Worm (Caenorhabditis elegans) whole organism, L2 larva: ENCODE data around the gene Y73C8B.3.

Experiments used
- C34F6.9 ChIP-seq: fragments of 150-350 bp; optimal IDR thresholded peaks from 2 replicates; lab custom pipeline; 2014; ENCODE audit warnings: missing biosample characterization, missing genetic modification characterization
- F13H6.1 ChIP-seq: sonication (generic microtip); optimal IDR thresholded peaks from 2 replicates; lab custom pipeline; 2016; ENCODE audit warnings: missing genetic modification characterization, missing compliant biosample characterization
- R02D3.7 ChIP-seq: fragments of 150-350 bp; optimal IDR thresholded peaks from 2 replicates; lab custom pipeline; 2014; ENCODE audit warnings: missing biosample characterization, missing genetic modification characterization
- Y55F3AM.14 ChIP-seq: fragments of 200-800 bp; sonication (Bioruptor generic); optimal IDR thresholded peaks from 2 replicates; lab custom pipeline; 2018; ENCODE audit warnings: mild to moderate bottlenecking, missing genetic modification characterization, missing compliant biosample characterization
- ZK546.5 ChIP-seq: sonication (generic microtip); optimal IDR thresholded peaks from 2 replicates; lab custom pipeline; 2017; ENCODE audit warnings: missing biosample characterization, missing genetic modification characterization
- alr-1 ChIP-seq: fragments of 150-350 bp; optimal IDR thresholded peaks from 2 replicates; lab custom pipeline; 2014; ENCODE audit warnings: missing biosample characterization, missing genetic modification characterization
- aly-2 ChIP-seq: fragments of 150-350 bp; optimal IDR thresholded peaks from 2 replicates; lab custom pipeline; 2014; ENCODE audit warnings: missing biosample characterization, missing genetic modification characterization
- ama-1 ChIP-seq: fragments of 150-350 bp; optimal IDR thresholded peaks from 2 replicates; lab custom pipeline; 2018; ENCODE audit warnings: inconsistent platforms
- blmp-1 ChIP-seq: sonication (generic microtip); optimal IDR thresholded peaks from 2 replicates; lab custom pipeline; 2017; ENCODE audit warnings: missing genetic modification characterization, mild to moderate bottlenecking, missing compliant biosample characterization, antibody characterized with exemption, moderate library complexity; ENCODE audit not compliant: insufficient read depth
- ceh-16 ChIP-seq: fragments of 150-350 bp; optimal IDR thresholded peaks from 2 replicates; lab custom pipeline; 2014; ENCODE audit warnings: missing biosample characterization, missing genetic modification characterization
- crh-2 ChIP-seq: sonication (generic microtip); optimal IDR thresholded peaks from 2 replicates; lab custom pipeline; 2017; ENCODE audit warnings: missing biosample characterization, missing genetic modification characterization
- dmd-4 ChIP-seq: sonication (generic microtip); optimal IDR thresholded peaks from 2 replicates; lab custom pipeline; 2017; ENCODE audit warnings: missing biosample characterization, missing genetic modification characterization
- egl-27 ChIP-seq: sonication (generic microtip); optimal IDR thresholded peaks from 3 replicates; lab custom pipeline; 2017; ENCODE audit warnings: missing biosample characterization, missing genetic modification reagents, missing genetic modification characterization
- elt-1 ChIP-seq: fragments of 150-350 bp; optimal IDR thresholded peaks from 2 replicates; lab custom pipeline; 2014; ENCODE audit warnings: missing biosample characterization, missing genetic modification characterization
- elt-3 ChIP-seq: sonication (generic microtip); optimal IDR thresholded peaks from 2 replicates; lab custom pipeline; 2017; ENCODE audit warnings: missing biosample characterization, missing genetic modification characterization
- fos-1 ChIP-seq: fragments of 150-350 bp; optimal IDR thresholded peaks from 2 replicates; lab custom pipeline; 2014; ENCODE audit warnings: missing biosample characterization, missing genetic modification characterization
- gmeb-1 ChIP-seq: fragments of 150-350 bp; optimal IDR thresholded peaks from 2 replicates; lab custom pipeline; 2014; ENCODE audit warnings: missing biosample characterization, missing genetic modification characterization
- lin-11 ChIP-seq: fragments of 150-350 bp; sonication (generic microtip); optimal IDR thresholded peaks from 2 replicates; lab custom pipeline; 2014; ENCODE audit warnings: missing biosample characterization, missing genetic modification characterization, inconsistent platforms, mixed read lengths
- lin-13 ChIP-seq: fragments of 150-350 bp; optimal IDR thresholded peaks from 2 replicates; lab custom pipeline; 2014; ENCODE audit warnings: missing biosample characterization, missing genetic modification reagents, missing genetic modification characterization
- lin-39 ChIP-seq: fragments of 150-350 bp; optimal IDR thresholded peaks from 2 replicates; lab custom pipeline; 2014; ENCODE audit warnings: missing biosample characterization, missing genetic modification reagents, missing genetic modification characterization
- lsy-2 ChIP-seq, 2 experiments: fragments of 150-350 bp in 1 of 2; sonication (generic microtip) in 1 of 2; optimal IDR thresholded peaks; 2 replicates each; lab custom pipeline; 2014 to 2017; ENCODE audit warnings: missing biosample characterization in 2 of 2, missing genetic modification characterization in 2 of 2
- mab-5 ChIP-seq: fragments of 150-350 bp; optimal IDR thresholded peaks from 2 replicates; lab custom pipeline; 2014; ENCODE audit warnings: missing biosample characterization, missing genetic modification characterization
- mbf-1 ChIP-seq: sonication (generic microtip); optimal IDR thresholded peaks from 2 replicates; lab custom pipeline; 2017; ENCODE audit warnings: missing biosample characterization, missing genetic modification characterization
- mdl-1 ChIP-seq, 2 experiments: fragments of 150-350 bp in 1 of 2; sonication (generic microtip) in 1 of 2; optimal IDR thresholded peaks; 2 replicates each; lab custom pipeline; 2017; ENCODE audit warnings: missing biosample characterization in 2 of 2, missing genetic modification characterization in 2 of 2
- nhr-12 ChIP-seq: fragments of 150-350 bp; optimal IDR thresholded peaks from 2 replicates; lab custom pipeline; 2014; ENCODE audit warnings: missing biosample characterization, missing genetic modification characterization
- nhr-129 ChIP-seq: fragments of 150-350 bp; optimal IDR thresholded peaks from 2 replicates; lab custom pipeline; 2014; ENCODE audit warnings: missing biosample characterization, missing genetic modification characterization
- nhr-21 ChIP-seq: fragments of 150-350 bp; optimal IDR thresholded peaks from 2 replicates; lab custom pipeline; 2014; ENCODE audit warnings: missing biosample characterization, missing genetic modification characterization
- nhr-23 ChIP-seq: fragments of 150-350 bp; optimal IDR thresholded peaks from 2 replicates; lab custom pipeline; 2014; ENCODE audit warnings: missing biosample characterization, missing genetic modification reagents, missing genetic modification characterization
- nhr-237 ChIP-seq: fragments of 150-350 bp; optimal IDR thresholded peaks from 2 replicates; lab custom pipeline; 2014; ENCODE audit warnings: missing biosample characterization, missing genetic modification characterization
- nhr-25 ChIP-seq: fragments of 150-350 bp; sonication (generic microtip); optimal IDR thresholded peaks from 3 replicates; lab custom pipeline; 2014; ENCODE audit warnings: missing biosample characterization, missing genetic modification characterization
- nhr-6 ChIP-seq: fragments of 150-350 bp; optimal IDR thresholded peaks from 2 replicates; lab custom pipeline; 2014; ENCODE audit warnings: missing biosample characterization, missing genetic modification characterization
- peb-1 ChIP-seq: fragments of 150-350 bp; optimal IDR thresholded peaks from 2 replicates; lab custom pipeline; 2014; ENCODE audit warnings: missing biosample characterization, missing genetic modification characterization
- sem-4 ChIP-seq: fragments of 150-350 bp; optimal IDR thresholded peaks from 2 replicates; lab custom pipeline; 2014; ENCODE audit warnings: missing biosample characterization, missing genetic modification reagents, missing genetic modification characterization
- sma-3 ChIP-seq: sonication (generic microtip); optimal IDR thresholded peaks from 2 replicates; lab custom pipeline; 2016; ENCODE audit warnings: missing genetic modification reagents, missing genetic modification characterization, missing compliant biosample characterization
- snpc-4 ChIP-seq: fragments of 150-350 bp; optimal IDR thresholded peaks from 2 replicates; lab custom pipeline; 2014; ENCODE audit warnings: missing biosample characterization, missing genetic modification characterization
- unc-55 ChIP-seq: fragments of 150-350 bp; sonication (generic microtip); optimal IDR thresholded peaks from 3 replicates; lab custom pipeline; 2014; ENCODE audit warnings: missing biosample characterization, missing genetic modification reagents, missing genetic modification characterization
- unc-62 ChIP-seq: fragments of 150-350 bp; optimal IDR thresholded peaks from 2 replicates; lab custom pipeline; 2014; ENCODE audit warnings: missing biosample characterization, missing genetic modification reagents, missing genetic modification characterization
- zag-1 ChIP-seq: fragments of 150-350 bp; optimal IDR thresholded peaks from 2 replicates; lab custom pipeline; 2014; ENCODE audit warnings: missing biosample characterization, missing genetic modification characterization
- ztf-1 ChIP-seq: fragments of 200-800 bp; sonication (Bioruptor generic); conservative IDR thresholded peaks from 2 replicates; pipeline ENCODE4 v1.3.6; 2022; ENCODE audit warnings: missing genetic modification characterization, missing compliant biosample characterization
- ztf-11 ChIP-seq: sonication (generic microtip); optimal IDR thresholded peaks from 2 replicates; lab custom pipeline; 2017; ENCODE audit warnings: missing biosample characterization, missing genetic modification characterization

Y73C8B.3 gene

ce11 chrV:3188043-3188442, 5.0 kb downstream of the Y73C8B.3 start, which contains the start of gene lag-2:
TSS of gene lag-2 (plus strand) at chrV:3188343.
- TF ChIP-seq ztf-11 (tag; lab: Kevin White, UChicago) (no peak), R02D3.7 (no peak), sem-4 (tag; lab: Kevin White, UChicago) (no peak), zag-1 (tag; lab: Kevin White, UChicago) (no peak), dmd-4 (tag; lab: Kevin White, UChicago) (no peak), crh-2 (tag; lab: Kevin White, UChicago) (no peak), blmp-1 (tag; lab: Kevin White, UChicago) (no peak), nhr-23 (tag; lab: Kevin White, UChicago) (no peak), nhr-6 (tag; lab: Kevin White, UChicago) (no peak), nhr-12 (tag; lab: Kevin White, UChicago) (no peak), egl-27 (tag; lab: Kevin White, UChicago) (no peak), snpc-4 (no peak), mdl-1 (tag; optimal IDR thresholded peaks at IDR 0.05; lab: Kevin White, UChicago) (no peak), nhr-237 (tag; lab: Kevin White, UChicago) (no peak), elt-3 (no peak), peb-1 (tag; lab: Kevin White, UChicago) (no peak), Y55F3AM.14 (GFP tag; lab: Kevin White, UChicago) (no peak), nhr-129 (tag; lab: Kevin White, UChicago) (no peak)

ce11 chrV:3185855-3186254, 7.2 kb downstream of the Y73C8B.3 start:
- no peak for TF ChIP-seq nhr-237 (tag; lab: Kevin White, UChicago)
- no peak for TF ChIP-seq ztf-1 (GFP tag; lab: Robert Waterston, UW)
- no peak for TF ChIP-seq mab-5
- no peak for TF ChIP-seq ZK546.5
- no peak for TF ChIP-seq alr-1 (tag; lab: Kevin White, UChicago)
- TF ChIP-seq nhr-25 (tag; lab: Kevin White, UChicago): no peak
- TF ChIP-seq crh-2 (tag; lab: Kevin White, UChicago): no peak
- TF ChIP-seq nhr-21 (tag; lab: Kevin White, UChicago): no peak
- no peak for TF ChIP-seq elt-3
- TF ChIP-seq R02D3.7: no peak
- no peak for TF ChIP-seq elt-1 (tag; lab: Kevin White, UChicago)
- no peak for TF ChIP-seq aly-2 (tag; lab: Kevin White, UChicago)
- no peak for TF ChIP-seq ama-1 (lab: Kevin White, UChicago)
- TF ChIP-seq Y55F3AM.14 (GFP tag; lab: Kevin White, UChicago): no peak
- TF ChIP-seq nhr-129 (tag; lab: Kevin White, UChicago): no peak

- TF ChIP-seq nhr-21 (tag; lab: Kevin White, UChicago) (no peak), nhr-25 (tag; lab: Kevin White, UChicago) (no peak), nhr-237 (tag; lab: Kevin White, UChicago) (no peak), fos-1 (tag; lab: Kevin White, UChicago) (no peak), mbf-1 (tag; lab: Kevin White, UChicago) (no peak), nhr-129 (tag; lab: Kevin White, UChicago) (no peak), ztf-1 (GFP tag; lab: Robert Waterston, UW) (no peak), crh-2 (tag; lab: Kevin White, UChicago) (no peak), unc-62 (GFP tag; lab: Kevin White, UChicago) (no peak), Y55F3AM.14 (GFP tag; lab: Kevin White, UChicago) (no peak), ZK546.5 (no peak), sma-3 (no peak), gmeb-1 (tag; lab: Kevin White, UChicago) (no peak), snpc-4 (no peak), egl-27 (tag; lab: Kevin White, UChicago) (no peak), ceh-16 (tag; lab: Kevin White, UChicago) (no peak)
These were observed 16.9 kb downstream of the Y73C8B.3 start, which contains the start of gene srab-8 for ce11 chrV:3176161-3176560. TSS of gene srab-8 (plus strand) at chrV:3176461.

- TF ChIP-seq dmd-4 (tag; lab: Kevin White, UChicago) (no peak), lin-13 (no peak), nhr-23 (tag; lab: Kevin White, UChicago) (no peak), elt-3 (no peak), zag-1 (tag; lab: Kevin White, UChicago) (no peak), R02D3.7 (no peak)
These were observed 21.4 kb downstream of the Y73C8B.3 start for ce11 chrV:3171625-3172024.

- TF ChIP-seq nhr-129 (tag; lab: Kevin White, UChicago) (no peak), lin-39 (tag; lab: Kevin White, UChicago) (no peak), lsy-2 (tag; optimal IDR thresholded peaks at IDR 0.05; lab: Kevin White, UChicago) (no peak), gmeb-1 (tag; lab: Kevin White, UChicago) (no peak), mab-5 (no peak), F13H6.1 (no peak), nhr-21 (tag; lab: Kevin White, UChicago) (no peak), unc-55 (GFP tag; lab: Kevin White, UChicago) (no peak), nhr-25 (tag; lab: Kevin White, UChicago) (no peak), lin-11 (no peak), sma-3 (no peak), ceh-16 (tag; lab: Kevin White, UChicago) (no peak), sem-4 (tag; lab: Kevin White, UChicago) (no peak), ztf-11 (tag; lab: Kevin White, UChicago) (no peak), C34F6.9 (tag; lab: Kevin White, UChicago) (no peak)
These were observed 23.2 kb downstream of the Y73C8B.3 start, which contains the start of gene srbc-6 for ce11 chrV:3169838-3170237. TSS of gene srbc-6 (plus strand) at chrV:3170138.
